Fruit fly (Drosophila melanogaster): ENCODE data around the gene CG18528.

Gene CG18528

DNA sequence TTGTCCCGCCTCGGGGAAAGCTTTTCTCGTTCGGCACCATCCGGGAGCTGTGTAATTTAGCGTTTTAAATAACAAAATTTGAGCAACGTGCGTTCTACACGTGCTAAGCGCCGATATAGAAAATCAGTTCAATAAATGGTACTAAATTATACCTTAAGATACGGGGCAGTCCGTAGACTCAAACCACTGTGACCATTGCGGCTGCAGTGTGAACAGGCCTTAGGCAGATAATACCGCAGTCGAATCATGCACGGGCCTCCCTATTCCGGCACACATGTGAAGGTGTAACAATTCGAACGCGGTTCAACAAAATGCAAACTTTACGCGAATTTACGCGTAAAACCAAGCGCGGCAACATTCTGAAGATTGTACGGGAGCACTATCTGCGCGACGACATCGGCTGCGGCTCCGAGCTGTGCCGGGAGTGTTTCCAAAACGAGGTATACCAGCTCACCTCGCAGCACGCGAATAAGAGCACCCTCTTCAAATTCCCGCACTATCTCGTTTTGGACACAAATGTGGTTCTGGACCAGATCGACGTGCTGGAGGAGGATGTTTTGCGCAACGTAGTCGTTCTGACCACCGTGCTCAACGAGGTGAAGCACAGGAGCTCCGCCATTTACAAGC is 26.6 kb downstream of the CG18528 start, which contains the start of the genes Rrp5 and Dis3 (continued):
- TF ChIP-seq zfh2 (GFP tag; optimal IDR thresholded peaks at IDR 0.05) (peak; percentile 51), sr (GFP tag; IDR thresholded peaks at IDR 0.05) (no peak), jumu (GFP tag; optimal IDR thresholded peaks at IDR 0.05) (peak; percentile 39), eve (GFP tag; optimal IDR thresholded peaks at IDR 0.05) (no peak), CG6175 (GFP tag; IDR thresholded peaks at IDR 0.05) (no peak), NfI (GFP tag; optimal IDR thresholded peaks at IDR 0.05) (no peak), dpn (GFP tag; optimal IDR thresholded peaks at IDR 0.05) (no peak), CG1602 (GFP tag; optimal IDR thresholded peaks at IDR 0.05) (peak; percentile 3), pum (GFP tag; optimal IDR thresholded peaks at IDR 0.05) (no peak), ato (GFP tag; IDR thresholded peaks at IDR 0.05; ENCODE audit: partially characterized antibody) (peak; percentile 7; the same call in 1 of the 2 replicates), stwl (tag; optimal IDR thresholded peaks at IDR 0.05) (no peak), Camta (GFP tag; optimal IDR thresholded peaks at IDR 0.05) (no peak), CG1233 (GFP tag; optimal IDR thresholded peaks at IDR 0.05) (no peak), CG9437 (GFP tag; optimal IDR thresholded peaks at IDR 0.05) (no peak), Optix (GFP tag; IDR thresholded peaks at IDR 0.05) (no peak), Blimp-1 (GFP tag; optimal IDR thresholded peaks at IDR 0.05) (no peak), E2f1 (GFP tag; IDR thresholded peaks at IDR 0.05) (0 out of 2 replicates have a peak, but pooled peaks have one; percentile 22), Dp (GFP tag; optimal IDR thresholded peaks at IDR 0.05) (peak; percentile 64), her (GFP tag; optimal IDR thresholded peaks at IDR 0.05) (peak; percentile 96), pb (GFP tag; optimal IDR thresholded peaks at IDR 0.05) (no peak), p53 (GFP tag; optimal IDR thresholded peaks at IDR 0.05) (peak; percentile 65), dmrt99B (tag; optimal IDR thresholded peaks at IDR 0.05) (no peak), CG31224 (GFP tag; IDR thresholded peaks at IDR 0.05) (no peak), tx (GFP tag; optimal IDR thresholded peaks at IDR 0.05) (peak; percentile 17), CG9797 (GFP tag; optimal IDR thresholded peaks at IDR 0.05) (peak; percentile 83), CG34376 (GFP tag; optimal IDR thresholded peaks at IDR 0.05) (no peak), Sox100B (GFP tag; optimal IDR thresholded peaks at IDR 0.05) (no peak), CG3838 (GFP tag; optimal IDR thresholded peaks at IDR 0.05) (no peak), sc (optimal IDR thresholded peaks at IDR 0.05) (no peak), sc (GFP tag; optimal IDR thresholded peaks at IDR 0.05) (no peak), HHEX (GFP tag; optimal IDR thresholded peaks at IDR 0.05) (no peak), HLH4C (GFP tag; IDR thresholded peaks at IDR 0.05; ENCODE audit: partially characterized antibody) (peak; percentile 58; the same call in 2 of the 3 replicates), hkb (optimal IDR thresholded peaks at IDR 0.05) (peak; percentile 8), hkb (GFP tag; IDR thresholded peaks at IDR 0.05) (no peak), D19B (GFP tag; optimal IDR thresholded peaks at IDR 0.05) (no peak), CG4328 (GFP tag; optimal IDR thresholded peaks at IDR 0.05) (no peak), CG9876 (GFP tag; optimal IDR thresholded peaks at IDR 0.05) (peak; percentile 57), CG17359 (tag; optimal IDR thresholded peaks at IDR 0.05) (no peak), CG17829 (tag; optimal IDR thresholded peaks at IDR 0.05) (no peak), Deaf1 (tag; optimal IDR thresholded peaks at IDR 0.05) (no peak), Doc3 (GFP tag; IDR thresholded peaks at IDR 0.05; ENCODE audit: partially characterized antibody) (no peak), CG14050 (GFP tag; IDR thresholded peaks at IDR 0.05) (no peak), Oaz (GFP tag; IDR thresholded peaks at IDR 0.05) (no peak), CG6813 (GFP tag; optimal IDR thresholded peaks at IDR 0.05) (no peak), stc (GFP tag; IDR thresholded peaks at IDR 0.05) (no peak), h (optimal IDR thresholded peaks at IDR 0.05) (no peak), corto (GFP tag; optimal IDR thresholded peaks at IDR 0.05) (no peak), tup (GFP tag; optimal IDR thresholded peaks at IDR 0.05) (no peak), dysf (GFP tag; IDR thresholded peaks at IDR 0.05) (peak; percentile 47; the same call in 2 of the 3 replicates), Dref (GFP tag; IDR thresholded peaks at IDR 0.05) (peak; percentile 58), esg (GFP tag; conservative IDR thresholded peaks at IDR 0.05) (no peak)

Measured in whole organism, embryonic.